In the genomic region with DNA sequence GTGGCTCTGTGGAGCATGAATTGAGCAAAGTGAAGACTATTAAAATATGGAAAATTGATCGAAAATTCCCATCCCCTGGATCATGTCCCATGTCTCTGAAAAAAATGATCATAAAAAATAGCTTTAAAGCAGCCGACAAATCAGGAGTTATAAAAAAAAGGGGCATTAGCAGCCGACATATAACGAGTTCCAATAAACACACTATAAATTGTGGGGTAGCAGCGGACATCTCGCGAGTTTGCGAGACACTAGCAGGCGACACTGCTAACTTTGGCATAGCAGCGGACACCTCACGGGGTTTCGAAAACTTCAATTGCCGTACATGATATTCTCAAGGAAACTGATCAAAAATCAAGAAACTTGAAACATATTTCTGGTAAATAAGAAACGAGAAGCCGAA, we compare ENCODE assay signal across 2 worm cellular contexts.
A peak's percentile ranks its signal among the peaks of the same experiment; 100 is the strongest.
TF ChIP-seq lines count a peak whose summit lies in the region.

Gene hpo-36 (minus strand): TSS at position 101 of the 400 bp plus-strand sequence.

TF ChIP-seq in whole organism, L3 larva, 47 proteins besides CTCF, POLR2A, EP300 and RAD21:
- TF ChIP-seq nhr-12 (tag; optimal IDR thresholded peaks at IDR 0.05; lab: Kevin White, UChicago) (no peak), snpc-4 (tag; optimal IDR thresholded peaks at IDR 0.05; lab: Kevin White, UChicago) (peak; percentile 37), R02D3.7 (tag; optimal IDR thresholded peaks at IDR 0.05; lab: Kevin White, UChicago) (no peak), skn-1 (tag; optimal IDR thresholded peaks at IDR 0.05; lab: Kevin White, UChicago) (no peak)

TF ChIP-seq in whole organism, L4 larva, 104 proteins besides CTCF, POLR2A, EP300 and RAD21:
- TF ChIP-seq ces-1 (GFP tag; optimal IDR thresholded peaks at IDR 0.05; lab: Kevin White, UChicago) (no peak), aha-1 (tag; lab: Kevin White, UChicago) (peak; percentile 51)
TF ChIP-seq in whole organism, L4 larva: peak in this region for 1.

Comparison
In these comparisons a context has a peak if more than half of its experiments do, and no peak if none do; other contexts are left out.
1. Of the 28 proteins assayed by ChIP-seq in both whole organism, L4 larva and whole organism, L3 larva: peak only in whole organism, L4 larva: none; only in whole organism, L3 larva: snpc-4; in both: none; in neither: 27.